Fruit fly (Drosophila melanogaster) whole organism, prepupa: ENCODE results near the gene Urm1.

Experiments used
- Blimp-1 ChIP-seq: fragments of 200-800 bp; sonication (Bioruptor generic); optimal IDR thresholded peaks from 3 replicates; lab custom pipeline; 2017; ENCODE audit warnings: missing biosample characterization, missing genetic modification characterization, mild to moderate bottlenecking, moderate library complexity, missing genetic modification reagents
- CG11294 ChIP-seq: fragments of 200-800 bp; sonication (Bioruptor generic); IDR thresholded peaks from 2 replicates; pipeline ENCODE4 v1.3.6; 2022; ENCODE audit warnings: missing biosample characterization, missing genetic modification characterization
- CG11762 ChIP-seq: fragments of 200-800 bp; sonication (Bioruptor generic); optimal IDR thresholded peaks from 3 replicates; lab custom pipeline; 2016; ENCODE audit warnings: missing biosample characterization, missing genetic modification characterization; ENCODE audit not compliant: insufficient read depth
- CG15336 ChIP-seq: fragments of 200-800 bp; sonication (Bioruptor generic); IDR thresholded peaks from 2 replicates; pipeline ENCODE4 v1.3.6; 2022; ENCODE audit warnings: missing biosample characterization, missing genetic modification characterization
- CG16779 ChIP-seq: fragments of 200-800 bp; sonication (Bioruptor generic); optimal IDR thresholded peaks from 3 replicates; lab custom pipeline; 2017; ENCODE audit warnings: missing biosample characterization, mild to moderate bottlenecking, missing genetic modification characterization
- CG31627 ChIP-seq: fragments of 200-800 bp; sonication (Bioruptor generic); optimal IDR thresholded peaks from 3 replicates; lab custom pipeline; 2016; ENCODE audit warnings: missing biosample characterization, missing genetic modification characterization
- CG32006 ChIP-seq: fragments of 200-800 bp; sonication (Bioruptor generic); optimal IDR thresholded peaks from 3 replicates; lab custom pipeline; 2017; ENCODE audit warnings: missing biosample characterization, mild to moderate bottlenecking, missing genetic modification characterization
- CG34406 ChIP-seq: fragments of 200-800 bp; sonication (Bioruptor generic); optimal IDR thresholded peaks from 3 replicates; lab custom pipeline; 2016; ENCODE audit warnings: missing biosample characterization, missing genetic modification characterization
- CG3919 ChIP-seq: fragments of 200-800 bp; sonication (Bioruptor generic); optimal IDR thresholded peaks from 3 replicates; lab custom pipeline; 2016; ENCODE audit warnings: missing biosample characterization, missing genetic modification characterization
- CG4318 ChIP-seq: fragments of 200-800 bp; sonication (Bioruptor generic); optimal IDR thresholded peaks from 3 replicates; lab custom pipeline; 2017; ENCODE audit warnings: missing biosample characterization, mild to moderate bottlenecking, missing genetic modification characterization
- CG6163 ChIP-seq: fragments of 200-800 bp; sonication (Bioruptor generic); IDR thresholded peaks from 3 replicates; pipeline ENCODE4 v1.3.6; 2022; ENCODE audit warnings: missing biosample characterization, missing genetic modification characterization
- CG6276 ChIP-seq: fragments of 200-800 bp; sonication (Bioruptor generic); optimal IDR thresholded peaks from 2 replicates; lab custom pipeline; 2017; ENCODE audit warnings: missing biosample characterization, mild to moderate bottlenecking, missing genetic modification characterization
- CG6792 ChIP-seq: fragments of 200-800 bp; sonication (Bioruptor generic); optimal IDR thresholded peaks from 3 replicates; lab custom pipeline; 2016; ENCODE audit warnings: missing biosample characterization, missing genetic modification characterization
- CG6808 ChIP-seq: fragments of 200-800 bp; sonication (Bioruptor generic); optimal IDR thresholded peaks from 3 replicates; lab custom pipeline; 2017; ENCODE audit warnings: missing biosample characterization, missing genetic modification characterization, mild to moderate bottlenecking, moderate library complexity, missing genetic modification reagents
- CG6854 ChIP-seq: fragments of 200-800 bp; sonication (Bioruptor generic); optimal IDR thresholded peaks from 2 replicates; lab custom pipeline; 2017; ENCODE audit warnings: missing biosample characterization, mild to moderate bottlenecking, missing genetic modification characterization
- CG7368 ChIP-seq: fragments of 200-800 bp; sonication (Bioruptor generic); optimal IDR thresholded peaks from 3 replicates; lab custom pipeline; 2016; ENCODE audit warnings: missing biosample characterization, missing genetic modification characterization
- CG8632 ChIP-seq: fragments of 200-800 bp; sonication (Bioruptor generic); optimal IDR thresholded peaks from 3 replicates; lab custom pipeline; 2016; ENCODE audit warnings: missing biosample characterization, missing genetic modification characterization
- CG9139 ChIP-seq: fragments of 200-800 bp; sonication (Bioruptor generic); optimal IDR thresholded peaks from 3 replicates; lab custom pipeline; 2017; ENCODE audit warnings: missing biosample characterization, mild to moderate bottlenecking, missing genetic modification characterization
- Eip75B ChIP-seq: fragments of 200-800 bp; sonication (Bioruptor generic); optimal IDR thresholded peaks from 3 replicates; lab custom pipeline; 2016; ENCODE audit warnings: missing biosample characterization, missing genetic modification characterization
- Eip93F ChIP-seq: fragments of 200-800 bp; sonication (Bioruptor generic); optimal IDR thresholded peaks from 2 replicates; lab custom pipeline; 2016; ENCODE audit warnings: missing biosample characterization, mild to moderate bottlenecking, missing genetic modification characterization
- Ets96B ChIP-seq: fragments of 200-800 bp; optimal IDR thresholded peaks from 2 replicates; lab custom pipeline; 2019; ENCODE audit warnings: missing biosample characterization, mild to moderate bottlenecking, missing genetic modification characterization, moderate library complexity
- Gug ChIP-seq: fragments of 200-800 bp; sonication (Bioruptor generic); IDR thresholded peaks from 2 replicates; pipeline ENCODE4 v1.3.6; 2022; ENCODE audit warnings: missing biosample characterization, missing genetic modification characterization
- Hr38 ChIP-seq: sonication (Bioruptor generic); optimal IDR thresholded peaks from 2 replicates; lab custom pipeline; 2016; ENCODE audit warnings: missing biosample characterization, missing genetic modification characterization
- Hr39 ChIP-seq: fragments of 200-800 bp; sonication (Bioruptor generic); optimal IDR thresholded peaks from 2 replicates; lab custom pipeline; 2016; ENCODE audit warnings: missing biosample characterization, missing genetic modification characterization
- Hr4 ChIP-seq: fragments of 200-800 bp; sonication (Bioruptor generic); optimal IDR thresholded peaks from 3 replicates; lab custom pipeline; 2016; ENCODE audit warnings: missing biosample characterization, missing genetic modification characterization
- Lpt ChIP-seq: fragments of 200-800 bp; sonication (Bioruptor generic); optimal IDR thresholded peaks from 3 replicates; lab custom pipeline; 2016; ENCODE audit warnings: missing biosample characterization, missing genetic modification characterization
- Met ChIP-seq: fragments of 200-800 bp; sonication (Bioruptor generic); optimal IDR thresholded peaks from 3 replicates; lab custom pipeline; 2016; ENCODE audit warnings: missing biosample characterization, missing genetic modification characterization
- OdsH ChIP-seq: fragments of 200-800 bp; sonication (Bioruptor generic); optimal IDR thresholded peaks from 3 replicates; lab custom pipeline; 2016; ENCODE audit warnings: missing biosample characterization, missing genetic modification characterization
- Smox ChIP-seq: fragments of 200-800 bp; sonication (Bioruptor generic); optimal IDR thresholded peaks from 3 replicates; lab custom pipeline; 2016; ENCODE audit warnings: missing biosample characterization, missing genetic modification characterization
- Sox102F ChIP-seq: fragments of 200-800 bp; sonication (Bioruptor generic); optimal IDR thresholded peaks from 2 replicates; lab custom pipeline; 2016; ENCODE audit warnings: missing biosample characterization, mild to moderate bottlenecking, missing genetic modification characterization
- Sox14 ChIP-seq: fragments of 200-800 bp; sonication (Bioruptor generic); optimal IDR thresholded peaks from 3 replicates; lab custom pipeline; 2016; ENCODE audit warnings: missing biosample characterization, missing genetic modification characterization
- Sox15 ChIP-seq: fragments of 200-800 bp; sonication (Bioruptor generic); optimal IDR thresholded peaks from 3 replicates; lab custom pipeline; 2016; ENCODE audit warnings: missing biosample characterization, missing genetic modification characterization
- achi ChIP-seq: fragments of 200-800 bp; sonication (Bioruptor generic); optimal IDR thresholded peaks from 3 replicates; lab custom pipeline; 2016; ENCODE audit warnings: missing biosample characterization, missing genetic modification characterization
- acj6 ChIP-seq: fragments of 200-800 bp; sonication (Bioruptor generic); optimal IDR thresholded peaks from 3 replicates; lab custom pipeline; 2016; ENCODE audit warnings: missing biosample characterization, missing genetic modification characterization
- cyc ChIP-seq: fragments of 200-800 bp; sonication (Bioruptor generic); optimal IDR thresholded peaks from 3 replicates; lab custom pipeline; 2016; ENCODE audit warnings: missing biosample characterization, missing genetic modification characterization
- dac ChIP-seq: fragments of 200-800 bp; sonication (Bioruptor generic); optimal IDR thresholded peaks from 2 replicates; lab custom pipeline; 2017; ENCODE audit warnings: missing biosample characterization, mild to moderate bottlenecking, missing genetic modification characterization
- dsx ChIP-seq: fragments of 200-800 bp; optimal IDR thresholded peaks from 3 replicates; lab custom pipeline; 2019; ENCODE audit warnings: missing biosample characterization, mild to moderate bottlenecking, missing genetic modification characterization, moderate library complexity; ENCODE audit not compliant: poor library complexity, severe bottlenecking
- esn ChIP-seq: fragments of 200-800 bp; sonication (Bioruptor generic); optimal IDR thresholded peaks from 2 replicates; lab custom pipeline; 2016; ENCODE audit warnings: missing biosample characterization, mild to moderate bottlenecking, missing genetic modification characterization, moderate library complexity
- fd59A ChIP-seq: fragments of 200-800 bp; sonication (Bioruptor generic); optimal IDR thresholded peaks from 2 replicates; lab custom pipeline; 2017; ENCODE audit warnings: missing biosample characterization, mild to moderate bottlenecking, missing genetic modification characterization, missing genetic modification reagents
- fkh ChIP-seq: fragments of 200-800 bp; sonication (Bioruptor generic); optimal IDR thresholded peaks from 3 replicates; lab custom pipeline; 2017; ENCODE audit warnings: missing biosample characterization, mild to moderate bottlenecking, missing genetic modification characterization, moderate library complexity
- lz ChIP-seq: fragments of 200-800 bp; sonication (Bioruptor generic); optimal IDR thresholded peaks from 3 replicates; lab custom pipeline; 2016; ENCODE audit warnings: missing biosample characterization, missing genetic modification characterization
- net ChIP-seq: fragments of 200-800 bp; sonication (Bioruptor generic); optimal IDR thresholded peaks from 3 replicates; lab custom pipeline; 2016; ENCODE audit warnings: missing biosample characterization, missing genetic modification characterization
- pdm3 ChIP-seq: fragments of 200-800 bp; sonication (Bioruptor generic); optimal IDR thresholded peaks from 3 replicates; lab custom pipeline; 2016; ENCODE audit warnings: missing biosample characterization, missing genetic modification characterization
- salr ChIP-seq, 2 experiments: fragments of 200-800 bp; sonication (Bioruptor generic); optimal IDR thresholded peaks; 3 replicates each; lab custom pipeline; 2016 to 2018; ENCODE audit warnings: missing biosample characterization in 2 of 2, missing genetic modification characterization in 2 of 2, mild to moderate bottlenecking in 1 of 2
- spab ChIP-seq: fragments of 200-800 bp; sonication (Bioruptor generic); optimal IDR thresholded peaks from 2 replicates; lab custom pipeline; 2017; ENCODE audit warnings: missing biosample characterization, mild to moderate bottlenecking, missing genetic modification characterization, missing genetic modification reagents
- svp ChIP-seq: fragments of 200-800 bp; sonication (Bioruptor generic); peaks from one replicate; lab custom pipeline; 2016; ENCODE audit warnings: missing biosample characterization, missing genetic modification characterization
- topi ChIP-seq: fragments of 200-800 bp; sonication (Bioruptor generic); optimal IDR thresholded peaks from 3 replicates; lab custom pipeline; 2016; ENCODE audit warnings: missing biosample characterization, missing genetic modification characterization

The Urm1 gene

dm6 chr3L:7617436-7617979, 22.7 kb downstream of the Urm1 start (continued):
- TF ChIP-seq CG8632 (no peak), pdm3 (GFP tag; lab: Kevin White, UChicago) (no peak), CG6792 (GFP tag; lab: Kevin White, UChicago) (no peak), Hr4 (no peak), CG11762 (GFP tag; lab: Kevin White, UChicago) (no peak), OdsH (GFP tag; lab: Kevin White, UChicago) (no peak), CG16779 (tag; lab: Kevin White, UChicago) (no peak), Sox15 (no peak), Smox (GFP tag; lab: Kevin White, UChicago) (no peak), CG6163 (peak; percentile 75), achi (GFP tag; lab: Kevin White, UChicago) (no peak), CG32006 (no peak), Eip75B (peak; percentile 22), Hr39 (GFP tag; lab: Kevin White, UChicago) (no peak), svp (GFP tag; lab: Kevin White, UChicago) (no peak), CG4318 (GFP tag; lab: Kevin White, UChicago) (no peak), CG6854 (GFP tag; lab: Kevin White, UChicago) (no peak), cyc (GFP tag; lab: Kevin White, UChicago) (no peak), topi (GFP tag; lab: Kevin White, UChicago) (no peak), dsx (no peak), CG3919 (GFP tag; lab: Kevin White, UChicago) (peak; percentile 30)
- TF ChIP-seq, all 60 proteins: peak for 9

dm6 chr3L:7614226-7614625, 26.0 kb downstream of the Urm1 start:
- TF ChIP-seq CG7368 (peak; percentile 42), lz (GFP tag; lab: Kevin White, UChicago) (peak; percentile 77), CG11762 (GFP tag; lab: Kevin White, UChicago) (peak; percentile 47), Hr38 (GFP tag; lab: Kevin White, UChicago) (no peak), CG4318 (GFP tag; lab: Kevin White, UChicago) (peak; percentile 13), CG11294 (GFP tag; lab: Robert Waterston, UW) (no peak), Smox (GFP tag; lab: Kevin White, UChicago) (peak; percentile 75), Sox15 (peak; percentile 41), achi (GFP tag; lab: Kevin White, UChicago) (peak; percentile 69), CG6808 (GFP tag; lab: Kevin White, UChicago) (peak; percentile 52), Sox102F (peak; percentile 76), acj6 (GFP tag; lab: Kevin White, UChicago) (peak; percentile 75), Lpt (GFP tag; lab: Kevin White, UChicago) (no peak), salr (GFP tag; optimal IDR thresholded peaks at IDR 0.05; lab: Kevin White, UChicago) (peak; percentile 22 to 32), CG15336 (peak; percentile 66), CG3919 (GFP tag; lab: Kevin White, UChicago) (peak; percentile 74), Sox14 (GFP tag; lab: Kevin White, UChicago) (peak; percentile 74), CG32006 (peak; percentile 64), CG16779 (tag; lab: Kevin White, UChicago) (no peak), esn (GFP tag; lab: Kevin White, UChicago) (peak; percentile 86), CG31627 (GFP tag; lab: Kevin White, UChicago) (peak; percentile 81), Ets96B (tag; lab: Kevin White, UChicago) (peak; percentile 62), fkh (GFP tag; lab: Kevin White, UChicago) (no peak), Blimp-1 (GFP tag; lab: Kevin White, UChicago) (no peak), Hr39 (GFP tag; lab: Kevin White, UChicago) (peak; percentile 84), Met (peak; percentile 86), spab (GFP tag; lab: Kevin White, UChicago) (peak; percentile 39), cyc (GFP tag; lab: Kevin White, UChicago) (peak; percentile 84), Eip93F (GFP tag; lab: Kevin White, UChicago) (peak; percentile 21), net (GFP tag; lab: Kevin White, UChicago) (peak; percentile 69), Hr4 (peak; percentile 69), dac (GFP tag; lab: Kevin White, UChicago) (no peak), CG6854 (GFP tag; lab: Kevin White, UChicago) (no peak), Eip75B (peak; percentile 76), svp (GFP tag; lab: Kevin White, UChicago) (peak; percentile 90), OdsH (GFP tag; lab: Kevin White, UChicago) (peak; percentile 69), Gug (GFP tag; lab: Robert Waterston, UW) (peak; percentile 27; the same call in 1 of the 2 replicates), fd59A (GFP tag; lab: Kevin White, UChicago) (peak; percentile 43), CG6276 (GFP tag; lab: Kevin White, UChicago) (peak; percentile 32), CG9139 (GFP tag; lab: Kevin White, UChicago) (peak; percentile 37), CG34406 (GFP tag; lab: Kevin White, UChicago) (peak; percentile 72), CG6792 (GFP tag; lab: Kevin White, UChicago) (peak; percentile 70)
